Worm (Caenorhabditis elegans): ENCODE measurements around the gene scb-1.

scb-1 gene

DNA sequence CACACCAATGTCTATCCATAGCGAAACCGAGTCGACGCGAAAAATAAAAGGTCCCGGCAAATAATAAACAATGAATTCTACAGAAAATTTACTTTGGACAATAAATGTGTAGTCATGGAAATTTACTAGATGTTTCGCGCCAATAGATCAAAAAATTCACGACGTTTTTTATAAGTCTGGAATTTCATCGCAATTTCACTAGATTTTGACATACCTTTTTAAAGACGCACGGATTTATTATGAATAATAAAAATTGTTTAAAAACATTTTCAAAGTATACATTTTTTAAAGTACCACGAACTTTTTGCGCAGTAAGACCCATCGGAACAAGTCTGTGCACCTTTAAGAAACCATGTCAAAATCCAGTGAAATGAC, 43.5 kb downstream of the scb-1 start (continued):
- TF ChIP-seq egl-18 (GFP tag; IDR thresholded peaks at IDR 0.05) (no peak), repo-1 (tag; optimal IDR thresholded peaks at IDR 0.05) (no peak), hlh-26 (GFP tag; conservative IDR thresholded peaks at IDR 0.05) (no peak), madf-8 (GFP tag; conservative IDR thresholded peaks at IDR 0.05) (peak; percentile 64), lsl-1 (GFP tag; optimal IDR thresholded peaks at IDR 0.05) (no peak), F23B12.7 (tag; optimal IDR thresholded peaks at IDR 0.05; ENCODE audit: insufficient read depth) (no peak), xnd-1 (tag; optimal IDR thresholded peaks at IDR 0.05) (peak; percentile 76), ccch-3 (GFP tag; optimal IDR thresholded peaks at IDR 0.05) (no peak), T07F8.4 (tag; optimal IDR thresholded peaks at IDR 0.05) (no peak), nhr-179 (tag; optimal IDR thresholded peaks at IDR 0.05) (no peak), chd-7 (tag; optimal IDR thresholded peaks at IDR 0.05) (no peak), Y95B8A.8 (GFP tag; IDR thresholded peaks at IDR 0.05) (no peak), ztf-22 (GFP tag; optimal IDR thresholded peaks at IDR 0.05) (no peak), dpl-1 (GFP tag; optimal IDR thresholded peaks at IDR 0.05) (no peak), unc-130 (GFP tag; optimal IDR thresholded peaks at IDR 0.05) (no peak), F39B2.1 (GFP tag; IDR thresholded peaks at IDR 0.05) (no peak), nhr-27 (tag; optimal IDR thresholded peaks at IDR 0.05) (no peak), bed-2 (GFP tag; IDR thresholded peaks at IDR 0.05) (no peak), lin-54 (GFP tag; optimal IDR thresholded peaks at IDR 0.05) (no peak), attf-5 (GFP tag; optimal IDR thresholded peaks at IDR 0.05) (no peak), hmg-1.2 (GFP tag; IDR thresholded peaks at IDR 0.05) (no peak), lin-26 (GFP tag; IDR thresholded peaks at IDR 0.05) (no peak), snpc-1.1 (tag; optimal IDR thresholded peaks at IDR 0.05; ENCODE audit: insufficient read depth) (no peak), rpc-1 (optimal IDR thresholded peaks at IDR 0.05) (no peak), rpc-1 (tag; optimal IDR thresholded peaks at IDR 0.05) (no peak), athp-1 (tag; optimal IDR thresholded peaks at IDR 0.05) (no peak), lin-35 (GFP tag; optimal IDR thresholded peaks at IDR 0.05) (peak in 1 of 3 experiments; percentile 16)

DNA sequence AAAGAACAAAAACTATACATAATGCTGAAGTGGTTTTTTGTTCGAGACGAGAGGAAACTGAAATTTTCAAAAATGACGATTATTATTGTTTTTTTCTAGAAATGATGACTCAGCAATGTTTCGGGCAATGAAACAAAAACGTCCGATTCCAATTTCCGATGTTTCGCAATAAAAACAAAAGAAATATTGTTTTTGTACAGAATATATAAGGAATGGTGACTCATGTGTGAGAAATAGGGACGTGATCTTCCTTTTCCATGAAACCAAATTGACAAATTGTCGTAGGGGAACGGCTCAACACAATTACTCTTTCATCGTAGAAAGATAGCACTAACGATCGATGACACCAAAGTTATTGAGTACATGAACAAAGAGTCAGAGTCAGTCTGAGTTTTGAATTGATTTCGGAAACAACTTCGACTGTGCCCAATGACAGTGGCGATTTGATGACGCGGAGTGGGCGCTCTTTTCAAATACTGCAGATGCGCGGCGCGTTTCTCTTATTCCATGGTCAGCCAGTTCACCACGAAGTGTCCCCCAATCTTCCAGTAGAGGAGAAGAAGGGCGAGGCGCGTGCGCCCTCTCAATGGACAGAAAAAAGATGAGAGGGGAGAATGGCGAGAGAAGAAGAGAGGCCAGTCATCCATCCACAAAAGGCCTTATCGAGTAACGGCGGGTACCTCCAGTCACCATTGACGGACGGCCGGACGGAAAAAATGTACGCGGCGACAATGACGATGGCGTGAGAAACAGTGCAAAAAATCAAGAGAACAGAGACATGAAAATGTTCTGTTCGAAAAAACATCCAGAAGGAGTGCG, 44.1 kb downstream of the scb-1 start:
- TF ChIP-seq F49E8.2 (tag; optimal IDR thresholded peaks at IDR 0.05; ENCODE audit: insufficient read depth) (no peak), tlf-1 (GFP tag; optimal IDR thresholded peaks at IDR 0.05) (no peak), pbrm-1 (GFP tag; IDR thresholded peaks at IDR 0.05) (peak; percentile 28), F55B11.4 (tag; optimal IDR thresholded peaks at IDR 0.05; ENCODE audit: borderline replicate concordance, insufficient read depth) (no peak), ztf-25 (GFP tag; IDR thresholded peaks at IDR 0.05) (no peak), Y56A3A.18 (GFP tag; IDR thresholded peaks at IDR 0.05) (peak; percentile 42; the same call in 1 of the 2 replicates), nfyb-1 (GFP tag; IDR thresholded peaks at IDR 0.05) (peak; percentile 37; the same call in 1 of the 2 replicates), D2030.7 (GFP tag; IDR thresholded peaks at IDR 0.05) (no peak), nhr-120 (GFP tag; IDR thresholded peaks at IDR 0.05) (no peak), sdz-38 (tag; optimal IDR thresholded peaks at IDR 0.05) (no peak), nhr-80 (tag; optimal IDR thresholded peaks at IDR 0.05) (no peak), snpc-1.3 (tag; optimal IDR thresholded peaks at IDR 0.05; ENCODE audit: insufficient read depth) (no peak), ztf-3 (GFP tag; optimal IDR thresholded peaks at IDR 0.05) (no peak), dpff-1 (tag; optimal IDR thresholded peaks at IDR 0.05) (no peak), lin-26 (GFP tag; IDR thresholded peaks at IDR 0.05) (peak; percentile 15; the same call in 1 of the 2 replicates), ztf-28 (GFP tag; IDR thresholded peaks at IDR 0.05) (0 out of 2 replicates have a peak, but pooled peaks have one; percentile 61), sea-2 (GFP tag; IDR thresholded peaks at IDR 0.05) (no peak), ceh-40 (GFP tag; IDR thresholded peaks at IDR 0.05) (0 out of 2 replicates have a peak, but pooled peaks have one; percentile 6), attf-5 (GFP tag; optimal IDR thresholded peaks at IDR 0.05) (peak; percentile 29), F22D6.2 (tag; optimal IDR thresholded peaks at IDR 0.05) (no peak), K12H6.12 (tag; optimal IDR thresholded peaks at IDR 0.05) (peak; percentile 31), mcd-1 (GFP tag; IDR thresholded peaks at IDR 0.05) (peak; percentile 43; the same call in 1 of the 2 replicates), ztf-18 (tag; optimal IDR thresholded peaks at IDR 0.05) (no peak)

Measured in whole organism, young adult.